Comparison of ENCODE assay signal across 5 fruit fly cellular contexts in the genomic region with DNA sequence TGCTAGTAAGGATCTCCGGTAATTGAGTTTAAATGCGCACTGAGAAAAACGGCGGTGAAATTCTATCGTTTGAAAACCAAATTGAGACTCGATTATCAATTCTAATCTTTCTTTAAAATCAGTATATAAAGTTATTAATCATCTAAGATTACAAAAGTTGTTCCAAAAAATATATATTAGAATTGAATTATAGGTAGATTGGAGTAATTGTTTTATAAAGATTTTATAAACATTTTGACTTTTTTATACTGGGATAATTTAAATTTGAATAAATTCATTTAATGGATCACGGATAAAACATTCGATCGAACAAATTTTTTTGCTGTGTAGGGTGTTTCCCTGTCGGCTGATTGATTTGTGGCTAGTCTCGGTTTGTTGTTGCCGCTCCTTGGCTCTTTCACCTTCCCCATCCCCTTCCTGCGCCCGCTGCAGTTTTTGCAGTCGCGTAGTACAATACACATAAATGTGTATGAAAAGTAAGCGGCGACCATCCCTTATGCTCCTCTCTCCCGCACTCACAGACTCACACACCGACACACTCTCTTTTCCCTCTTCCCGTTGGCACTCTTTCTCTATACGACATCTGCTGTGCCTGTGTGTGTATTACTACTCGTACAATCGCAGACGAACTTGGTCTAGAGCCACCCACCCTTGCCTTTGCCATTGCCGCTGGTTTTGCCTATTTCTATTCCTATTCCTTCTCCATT.
TF ChIP-seq lines count a peak whose summit lies in the region.

No protein-coding gene starts in this region.

- no peak for TF ChIP-seq CTCF in whole organism, embryonic (GFP tag; optimal IDR thresholded peaks at IDR 0.05; lab: Kevin White, UChicago)

TF ChIP-seq in whole organism, adult, 20 proteins besides CTCF, POLR2A, EP300 and RAD21:
- TF ChIP-seq ovo (GFP tag; optimal IDR thresholded peaks at IDR 0.05; lab: Kevin White, UChicago) (no peak), CG5204 (GFP tag; optimal IDR thresholded peaks at IDR 0.05; lab: Kevin White, UChicago) (no peak), CG12768 (GFP tag; optimal IDR thresholded peaks at IDR 0.05; lab: Kevin White, UChicago) (no peak), CG14711 (tag; optimal IDR thresholded peaks at IDR 0.05; lab: Kevin White, UChicago) (no peak), Crg-1 (GFP tag; optimal IDR thresholded peaks at IDR 0.05; lab: Kevin White, UChicago) (no peak), CG7101 (tag; optimal IDR thresholded peaks at IDR 0.05; lab: Kevin White, UChicago) (peak; percentile 11), Hr96 (GFP tag; optimal IDR thresholded peaks at IDR 0.05; lab: Kevin White, UChicago) (no peak), cnc (optimal IDR thresholded peaks at IDR 0.05; lab: Kevin White, UChicago) (no peak), kay (GFP tag; lab: Kevin White, UChicago; ENCODE audit: borderline replicate concordance) (no peak), bab1 (GFP tag; optimal IDR thresholded peaks at IDR 0.05; lab: Kevin White, UChicago) (no peak), CG11617 (GFP tag; optimal IDR thresholded peaks at IDR 0.05; lab: Kevin White, UChicago) (peak; percentile 0), Clk (GFP tag; optimal IDR thresholded peaks at IDR 0.05; lab: Kevin White, UChicago) (no peak)

TF ChIP-seq in whole organism, embryonic, 481 proteins besides CTCF, POLR2A, EP300 and RAD21 (continues in another document):
- TF ChIP-seq CG9215 (GFP tag; IDR thresholded peaks at IDR 0.05; lab: Robert Waterston, UW) (peak; percentile 40), schlank (tag; optimal IDR thresholded peaks at IDR 0.05; lab: Kevin White, UChicago) (no peak), Bdp1 (GFP tag; optimal IDR thresholded peaks at IDR 0.05; lab: Kevin White, UChicago) (no peak), CG7963 (GFP tag; IDR thresholded peaks at IDR 0.05; lab: Robert Waterston, UW; ENCODE audit: partially characterized antibody) (no peak), Poxn (GFP tag; IDR thresholded peaks at IDR 0.05; lab: Robert Waterston, UW) (no peak), CG15073 (GFP tag; optimal IDR thresholded peaks at IDR 0.05; lab: Kevin White, UChicago) (no peak), Atf6 (GFP tag; IDR thresholded peaks at IDR 0.05; lab: Robert Waterston, UW) (no peak; the same call in 1 of the 2 replicates), crp (GFP tag; optimal IDR thresholded peaks at IDR 0.05; lab: Kevin White, UChicago) (peak in 1 of 2 experiments; percentile 31), mld (GFP tag; IDR thresholded peaks at IDR 0.05; lab: Robert Waterston, UW; ENCODE audit: partially characterized antibody) (no peak), CG32772 (GFP tag; IDR thresholded peaks at IDR 0.05; lab: Robert Waterston, UW) (peak; percentile 42; the same call in 1 of the 2 replicates), chn (GFP tag; optimal IDR thresholded peaks at IDR 0.05; lab: Kevin White, UChicago) (no peak), Dek (tag; optimal IDR thresholded peaks at IDR 0.05; lab: Kevin White, UChicago) (peak; percentile 59), NC2α (GFP tag; optimal IDR thresholded peaks at IDR 0.05; lab: Kevin White, UChicago) (no peak), Kr (GFP tag; optimal IDR thresholded peaks at IDR 0.05; lab: Kevin White, UChicago) (peak; percentile 75), Oli (tag; optimal IDR thresholded peaks at IDR 0.05; lab: Kevin White, UChicago) (peak; percentile 79), sd (tag; optimal IDR thresholded peaks at IDR 0.05; lab: Kevin White, UChicago) (peak; percentile 20), CG12942 (GFP tag; optimal IDR thresholded peaks at IDR 0.05; lab: Kevin White, UChicago) (peak; percentile 46), ken (GFP tag; IDR thresholded peaks at IDR 0.05; lab: Robert Waterston, UW) (no peak)

TF ChIP-seq in whole organism, prepupa, 60 proteins besides CTCF, POLR2A, EP300 and RAD21 (continues in another document):
- no peak for TF ChIP-seq CG15336 (GFP tag; IDR thresholded peaks at IDR 0.05; lab: Robert Waterston, UW)
- TF ChIP-seq CG10669 (GFP tag; optimal IDR thresholded peaks at IDR 0.05; lab: Kevin White, UChicago), result no peak
- TF ChIP-seq CG6276 (GFP tag; optimal IDR thresholded peaks at IDR 0.05; lab: Kevin White, UChicago), result no peak
- no peak for TF ChIP-seq Sox15 (GFP tag; optimal IDR thresholded peaks at IDR 0.05; lab: Kevin White, UChicago)
- TF ChIP-seq CG1621 (tag; optimal IDR thresholded peaks at IDR 0.05; lab: Kevin White, UChicago), result no peak
- TF ChIP-seq CG16779 (tag; optimal IDR thresholded peaks at IDR 0.05; lab: Kevin White, UChicago), result no peak
- peak; percentile 14 for TF ChIP-seq fd59A (GFP tag; optimal IDR thresholded peaks at IDR 0.05; lab: Kevin White, UChicago)
- peak; percentile 4 for TF ChIP-seq Sox102F (GFP tag; optimal IDR thresholded peaks at IDR 0.05; lab: Kevin White, UChicago)
- peak; percentile 1 for TF ChIP-seq Sox14 (GFP tag; optimal IDR thresholded peaks at IDR 0.05; lab: Kevin White, UChicago)
- peak; percentile 21 for TF ChIP-seq pdm3 (GFP tag; optimal IDR thresholded peaks at IDR 0.05; lab: Kevin White, UChicago)
- no peak for TF ChIP-seq CG8119 (GFP tag; IDR thresholded peaks at IDR 0.05; lab: Robert Waterston, UW)
- TF ChIP-seq CG6792 (GFP tag; optimal IDR thresholded peaks at IDR 0.05; lab: Kevin White, UChicago), result peak; percentile 33
- peak; percentile 47 for TF ChIP-seq CG10631 (GFP tag; optimal IDR thresholded peaks at IDR 0.05; lab: Kevin White, UChicago)
- TF ChIP-seq Blimp-1 (GFP tag; optimal IDR thresholded peaks at IDR 0.05; lab: Kevin White, UChicago), result no peak
- TF ChIP-seq CG8319 (GFP tag; optimal IDR thresholded peaks at IDR 0.05; lab: Kevin White, UChicago), result no peak
- TF ChIP-seq CG6163 (GFP tag; IDR thresholded peaks at IDR 0.05; lab: Robert Waterston, UW), result no peak
- peak in 1 of 2 experiments; percentile 24 for TF ChIP-seq salr (GFP tag; optimal IDR thresholded peaks at IDR 0.05; lab: Kevin White, UChicago)
- TF ChIP-seq CG34406 (GFP tag; optimal IDR thresholded peaks at IDR 0.05; lab: Kevin White, UChicago), result peak; percentile 39
- no peak for TF ChIP-seq Hr39 (GFP tag; optimal IDR thresholded peaks at IDR 0.05; lab: Kevin White, UChicago)

TF ChIP-seq in whole organism, pupa, 21 proteins besides CTCF, POLR2A, EP300 and RAD21:
- TF ChIP-seq CG10348 (GFP tag; IDR thresholded peaks at IDR 0.05; lab: Robert Waterston, UW) (no peak), Ets98B (GFP tag; IDR thresholded peaks at IDR 0.05; lab: Robert Waterston, UW) (no peak), CG17806 (tag; optimal IDR thresholded peaks at IDR 0.05; lab: Kevin White, UChicago) (peak; percentile 6), fd96Ca (GFP tag; IDR thresholded peaks at IDR 0.05; lab: Robert Waterston, UW) (no peak), CG8301 (tag; optimal IDR thresholded peaks at IDR 0.05; lab: Kevin White, UChicago) (no peak), Pif1B (GFP tag; optimal IDR thresholded peaks at IDR 0.05; lab: Kevin White, UChicago) (no peak), CG14655 (GFP tag; optimal IDR thresholded peaks at IDR 0.05; lab: Kevin White, UChicago) (no peak), gl (tag; optimal IDR thresholded peaks at IDR 0.05; lab: Kevin White, UChicago) (no peak), CG9948 (tag; optimal IDR thresholded peaks at IDR 0.05; lab: Kevin White, UChicago) (peak; percentile 36), CG32121 (GFP tag; IDR thresholded peaks at IDR 0.05; lab: Robert Waterston, UW) (no peak), CG34367 (tag; optimal IDR thresholded peaks at IDR 0.05; lab: Kevin White, UChicago) (no peak), CG12605 (GFP tag; IDR thresholded peaks at IDR 0.05; lab: Robert Waterston, UW) (no peak), CG4496 (GFP tag; IDR thresholded peaks at IDR 0.05; lab: Robert Waterston, UW) (no peak), CG8159 (tag; optimal IDR thresholded peaks at IDR 0.05; lab: Kevin White, UChicago) (peak; percentile 54), Pif1A (GFP tag; optimal IDR thresholded peaks at IDR 0.05; lab: Kevin White, UChicago) (peak; percentile 9), Snoo (tag; optimal IDR thresholded peaks at IDR 0.05; lab: Kevin White, UChicago) (no peak), EcR (GFP tag; optimal IDR thresholded peaks at IDR 0.05; lab: Kevin White, UChicago) (no peak), CG15710 (tag; optimal IDR thresholded peaks at IDR 0.05; lab: Kevin White, UChicago) (peak; percentile 47), rn (GFP tag; IDR thresholded peaks at IDR 0.05; lab: Robert Waterston, UW) (no peak), D1 (tag; optimal IDR thresholded peaks at IDR 0.05; lab: Kevin White, UChicago) (no peak), CG13204 (GFP tag; optimal IDR thresholded peaks at IDR 0.05; lab: Kevin White, UChicago) (peak; percentile 0)

TF ChIP-seq in whole organism, wandering third instar larva, 38 proteins besides CTCF, POLR2A, EP300 and RAD21:
- peak; percentile 42 for TF ChIP-seq OdsH (GFP tag; optimal IDR thresholded peaks at IDR 0.05; lab: Kevin White, UChicago)
- TF ChIP-seq tai (GFP tag; optimal IDR thresholded peaks at IDR 0.05; lab: Kevin White, UChicago), result no peak
- TF ChIP-seq rgr (GFP tag; optimal IDR thresholded peaks at IDR 0.05; lab: Kevin White, UChicago), result peak; percentile 38
- no peak for TF ChIP-seq usp (GFP tag; optimal IDR thresholded peaks at IDR 0.05; lab: Kevin White, UChicago)
- peak; percentile 67 for TF ChIP-seq Sp1 (GFP tag; optimal IDR thresholded peaks at IDR 0.05; lab: Kevin White, UChicago)
- peak; percentile 23 for TF ChIP-seq psq (GFP tag; optimal IDR thresholded peaks at IDR 0.05; lab: Kevin White, UChicago)
- TF ChIP-seq h (GFP tag; optimal IDR thresholded peaks at IDR 0.05; lab: Kevin White, UChicago), result peak; percentile 8
- peak; percentile 18 for TF ChIP-seq ey (GFP tag; optimal IDR thresholded peaks at IDR 0.05; lab: Kevin White, UChicago)
- TF ChIP-seq foxo (GFP tag; optimal IDR thresholded peaks at IDR 0.05; lab: Kevin White, UChicago), result peak in 1 of 2 experiments; percentile 57
- peak; percentile 49 for TF ChIP-seq sv (GFP tag; optimal IDR thresholded peaks at IDR 0.05; lab: Kevin White, UChicago)
- TF ChIP-seq Dif (GFP tag; optimal IDR thresholded peaks at IDR 0.05; lab: Kevin White, UChicago; ENCODE audit: partially characterized antibody), result peak; percentile 3
- TF ChIP-seq Abd-B (GFP tag; optimal IDR thresholded peaks at IDR 0.05; lab: Kevin White, UChicago), result no peak
- TF ChIP-seq HLH106 (tag; optimal IDR thresholded peaks at IDR 0.05; lab: Kevin White, UChicago), result peak; percentile 46
- peak; percentile 35 for TF ChIP-seq woc (GFP tag; optimal IDR thresholded peaks at IDR 0.05; lab: Kevin White, UChicago)
- TF ChIP-seq br (GFP tag; optimal IDR thresholded peaks at IDR 0.05; lab: Kevin White, UChicago), result peak; percentile 1
TF ChIP-seq in whole organism, wandering third instar larva: peak in this region for 12.
